Fruit fly (Drosophila melanogaster): ENCODE measurements around the gene ush.

The ush gene

DNA sequence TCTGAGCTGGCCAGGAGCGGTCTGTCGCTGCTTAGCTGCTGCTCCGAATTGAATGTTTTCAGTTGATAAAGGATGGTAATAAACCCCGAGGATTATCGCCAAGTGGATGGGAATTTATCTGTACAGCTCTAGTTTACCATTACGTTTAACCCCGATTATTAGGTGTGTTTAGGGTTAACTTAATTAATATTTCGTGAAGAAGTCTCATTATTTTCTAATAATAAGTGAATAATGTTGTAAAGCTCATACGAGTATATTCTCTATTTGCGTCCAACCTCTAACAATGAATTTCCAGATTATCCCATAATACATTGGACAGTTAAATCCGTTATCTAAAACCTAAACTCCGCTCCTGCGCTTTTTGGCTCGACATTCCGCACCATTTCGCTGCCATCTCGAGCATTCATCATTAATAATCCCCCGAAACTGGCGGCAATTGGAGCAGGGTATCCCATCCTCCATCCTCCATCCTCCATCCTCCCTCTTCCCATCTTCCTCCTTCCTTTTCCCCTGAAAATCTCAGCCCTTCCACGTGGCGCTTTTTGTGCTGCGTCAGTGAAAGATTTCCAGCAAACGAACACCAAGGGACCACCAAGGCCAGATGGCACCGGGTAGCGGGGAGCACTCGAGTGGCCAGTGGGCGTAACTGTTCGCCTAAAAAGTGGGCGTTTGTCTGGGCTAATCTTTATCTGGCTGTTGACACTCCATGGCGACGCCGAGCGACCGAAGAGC lies 50.3 kb downstream of the ush start (continued):
- no peak for TF ChIP-seq CG15336 (GFP tag; IDR thresholded peaks at IDR 0.05)
- peak; percentile 1 for TF ChIP-seq acj6 (GFP tag; optimal IDR thresholded peaks at IDR 0.05)
- TF ChIP-seq salr (GFP tag; optimal IDR thresholded peaks at IDR 0.05): no peak
- TF ChIP-seq Lpt (GFP tag; optimal IDR thresholded peaks at IDR 0.05): no peak
- no peak for TF ChIP-seq CG11294 (GFP tag; IDR thresholded peaks at IDR 0.05)
- TF ChIP-seq net (GFP tag; optimal IDR thresholded peaks at IDR 0.05): no peak
- no peak for TF ChIP-seq CG11762 (GFP tag; optimal IDR thresholded peaks at IDR 0.05; ENCODE audit: insufficient read depth)
- TF ChIP-seq CG8632 (GFP tag; optimal IDR thresholded peaks at IDR 0.05): no peak
- peak; percentile 0 for TF ChIP-seq fd59A (GFP tag; optimal IDR thresholded peaks at IDR 0.05)
- TF ChIP-seq Ets96B (tag; optimal IDR thresholded peaks at IDR 0.05): no peak
- peak; percentile 34 for TF ChIP-seq cyc (GFP tag; optimal IDR thresholded peaks at IDR 0.05)
- TF ChIP-seq Eip93F (GFP tag; optimal IDR thresholded peaks at IDR 0.05): no peak

DNA sequence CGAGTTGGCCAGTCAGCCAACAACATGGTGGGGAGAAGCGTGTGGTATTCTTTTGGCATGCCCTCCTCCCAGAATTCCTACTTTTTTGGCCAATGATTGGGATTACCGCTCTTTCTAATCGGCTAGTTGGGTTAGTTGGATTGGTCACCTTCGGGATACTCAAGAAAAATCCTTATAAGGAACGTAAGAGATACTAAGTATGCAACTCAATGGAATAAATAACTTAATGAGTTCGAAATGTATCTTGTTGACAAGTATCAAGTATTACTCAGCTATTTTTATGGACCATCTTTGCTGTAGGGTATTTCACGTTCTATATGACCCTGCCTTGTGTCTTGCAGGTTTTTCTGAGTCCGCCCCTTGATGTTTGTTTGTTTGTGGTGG lies 50.9 kb downstream of the ush start:
- 0 out of 2 replicates have a peak, but pooled peaks have one; percentile 11 for TF ChIP-seq CG15336 (GFP tag; IDR thresholded peaks at IDR 0.05)
- peak; percentile 40 for TF ChIP-seq esn (GFP tag; optimal IDR thresholded peaks at IDR 0.05)
- TF ChIP-seq net (GFP tag; optimal IDR thresholded peaks at IDR 0.05): no peak
- no peak for TF ChIP-seq topi (GFP tag; optimal IDR thresholded peaks at IDR 0.05)
- no peak for TF ChIP-seq dac (GFP tag; optimal IDR thresholded peaks at IDR 0.05)
- TF ChIP-seq CG3032 (tag; optimal IDR thresholded peaks at IDR 0.05): no peak
- peak; percentile 23 for TF ChIP-seq Ets21C (GFP tag; optimal IDR thresholded peaks at IDR 0.05)
- peak; percentile 7 for TF ChIP-seq CG32006 (GFP tag; optimal IDR thresholded peaks at IDR 0.05)
- TF ChIP-seq CG8632 (GFP tag; optimal IDR thresholded peaks at IDR 0.05): no peak
- TF ChIP-seq Met (GFP tag; optimal IDR thresholded peaks at IDR 0.05): peak; percentile 20
- no peak for TF ChIP-seq Ets96B (tag; optimal IDR thresholded peaks at IDR 0.05)
- no peak for TF ChIP-seq lz (GFP tag; optimal IDR thresholded peaks at IDR 0.05)
- TF ChIP-seq CG11294 (GFP tag; IDR thresholded peaks at IDR 0.05): no peak
- TF ChIP-seq CG3919 (GFP tag; optimal IDR thresholded peaks at IDR 0.05): peak; percentile 25
- peak; percentile 2 for TF ChIP-seq Sox14 (GFP tag; optimal IDR thresholded peaks at IDR 0.05)
- peak; percentile 21 for TF ChIP-seq pdm3 (GFP tag; optimal IDR thresholded peaks at IDR 0.05)
- peak; percentile 57 for TF ChIP-seq svp (GFP tag)

DNA sequence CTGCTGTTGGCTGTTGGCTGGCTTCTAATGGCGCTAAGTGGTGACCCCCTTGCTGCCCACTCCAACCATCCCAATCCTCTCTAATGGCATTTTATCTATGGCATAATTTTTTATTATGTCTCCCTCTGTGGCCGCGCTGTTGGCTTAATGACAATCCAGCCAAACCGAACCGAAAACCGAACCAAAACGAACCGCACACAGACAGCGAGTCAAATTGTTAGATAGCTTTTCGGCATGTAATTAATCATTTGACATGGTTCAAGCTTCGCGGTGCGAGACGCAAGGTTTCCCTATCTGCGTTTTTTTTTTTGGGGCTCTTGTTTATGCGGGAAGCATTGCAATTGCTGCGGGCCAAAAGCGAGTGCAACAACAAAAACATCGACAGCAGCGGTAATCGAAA lies 51.7 kb downstream of the ush start:
- TF ChIP-seq CG10631 (GFP tag; optimal IDR thresholded peaks at IDR 0.05) (no peak), svp (GFP tag) (peak; percentile 51), OdsH (GFP tag; optimal IDR thresholded peaks at IDR 0.05) (no peak), Lpt (GFP tag; optimal IDR thresholded peaks at IDR 0.05) (no peak), Sox15 (GFP tag; optimal IDR thresholded peaks at IDR 0.05) (no peak), vri (GFP tag; optimal IDR thresholded peaks at IDR 0.05) (peak; percentile 10)

DNA sequence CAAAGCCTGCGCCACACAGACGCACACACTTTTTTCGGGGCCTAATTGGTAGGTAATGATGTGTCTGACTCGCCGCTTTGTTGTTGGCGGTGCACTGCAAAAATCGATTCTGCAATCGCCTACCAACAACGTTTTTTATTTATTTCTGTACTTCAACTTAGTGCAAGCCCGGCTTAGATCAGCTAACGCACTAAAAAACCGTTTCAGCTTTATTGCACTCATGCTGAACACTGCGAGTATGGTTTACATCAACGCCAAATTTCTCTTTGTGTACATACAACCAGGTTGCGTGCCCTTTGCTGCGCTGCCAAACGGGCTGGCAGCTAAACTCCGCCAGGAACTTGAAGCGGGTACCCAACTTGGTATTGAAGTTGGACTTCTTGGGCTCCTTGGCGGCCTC lies 54.2 kb downstream of the ush start:
- TF ChIP-seq spab (GFP tag; optimal IDR thresholded peaks at IDR 0.05): peak; percentile 41
- TF ChIP-seq Hr4 (GFP tag; optimal IDR thresholded peaks at IDR 0.05): no peak
- no peak for TF ChIP-seq dac (GFP tag; optimal IDR thresholded peaks at IDR 0.05)
- TF ChIP-seq eg (GFP tag; IDR thresholded peaks at IDR 0.05): no peak
- TF ChIP-seq CG1621 (tag; optimal IDR thresholded peaks at IDR 0.05): peak; percentile 67
- no peak for TF ChIP-seq Gug (GFP tag; IDR thresholded peaks at IDR 0.05)
- peak; percentile 73 for TF ChIP-seq achi (GFP tag; optimal IDR thresholded peaks at IDR 0.05)
- no peak for TF ChIP-seq Hr38 (GFP tag; optimal IDR thresholded peaks at IDR 0.05)
- peak; percentile 95 for TF ChIP-seq Hr39 (GFP tag; optimal IDR thresholded peaks at IDR 0.05)
- TF ChIP-seq Ets21C (GFP tag; optimal IDR thresholded peaks at IDR 0.05): no peak
- TF ChIP-seq CG6792 (GFP tag; optimal IDR thresholded peaks at IDR 0.05): peak; percentile 91
- TF ChIP-seq Eip93F (GFP tag; optimal IDR thresholded peaks at IDR 0.05): peak; percentile 96
- peak; percentile 89 for TF ChIP-seq pdm3 (GFP tag; optimal IDR thresholded peaks at IDR 0.05)
- peak; percentile 93 for TF ChIP-seq lz (GFP tag; optimal IDR thresholded peaks at IDR 0.05)
- peak; percentile 86 for TF ChIP-seq CG6163 (GFP tag; IDR thresholded peaks at IDR 0.05)
- TF ChIP-seq OdsH (GFP tag; optimal IDR thresholded peaks at IDR 0.05): peak; percentile 89
- TF ChIP-seq CG10631 (GFP tag; optimal IDR thresholded peaks at IDR 0.05): peak; percentile 80
- peak; percentile 91 for TF ChIP-seq Sox14 (GFP tag; optimal IDR thresholded peaks at IDR 0.05)
- TF ChIP-seq Met (GFP tag; optimal IDR thresholded peaks at IDR 0.05): peak; percentile 96
- peak; percentile 92 for TF ChIP-seq Smox (GFP tag; optimal IDR thresholded peaks at IDR 0.05)
- TF ChIP-seq CG32006 (GFP tag; optimal IDR thresholded peaks at IDR 0.05): peak; percentile 42
- peak; percentile 74 for TF ChIP-seq fd59A (GFP tag; optimal IDR thresholded peaks at IDR 0.05)
- peak; percentile 38 for TF ChIP-seq CG6808 (GFP tag; optimal IDR thresholded peaks at IDR 0.05)
- peak; percentile 96 for TF ChIP-seq CG31627 (GFP tag; optimal IDR thresholded peaks at IDR 0.05)
- TF ChIP-seq CG4318 (GFP tag; optimal IDR thresholded peaks at IDR 0.05): no peak
- TF ChIP-seq CG3032 (tag; optimal IDR thresholded peaks at IDR 0.05): peak; percentile 25
- TF ChIP-seq net (GFP tag; optimal IDR thresholded peaks at IDR 0.05): peak; percentile 82
- TF ChIP-seq CG8119 (GFP tag; IDR thresholded peaks at IDR 0.05): 0 out of 3 replicates have a peak, but pooled peaks have one; percentile 44
